Worm (Caenorhabditis elegans) whole organism, midembryonic: Measurements from ENCODE around the gene comt-1.

Experiments used
- T22C8.4 ChIP-seq: fragments of 200-800 bp; sonication (Bioruptor generic); IDR thresholded peaks from 2 replicates; pipeline ENCODE4 v1.3.6; 2022; ENCODE audit warnings: missing genetic modification characterization, missing compliant biosample characterization
- cog-1 ChIP-seq: sonication (generic microtip); optimal IDR thresholded peaks from 2 replicates; lab custom pipeline; 2016; ENCODE audit warnings: missing genetic modification characterization, missing compliant biosample characterization
- flt-1 ChIP-seq: fragments of 200-800 bp; sonication (Bioruptor generic); IDR thresholded peaks from 2 replicates; pipeline ENCODE4 v1.3.6; 2022; ENCODE audit warnings: missing genetic modification characterization, missing compliant biosample characterization
- klf-2 ChIP-seq: fragments of 200-800 bp; sonication (Bioruptor generic); conservative IDR thresholded peaks from 2 replicates; pipeline ENCODE4 v1.3.6; 2022; ENCODE audit warnings: missing genetic modification reagents, missing genetic modification characterization, missing compliant biosample characterization
- med-1 ChIP-seq: sonication (generic microtip); optimal IDR thresholded peaks from 2 replicates; lab custom pipeline; 2017; ENCODE audit warnings: missing genetic modification characterization, mild to moderate bottlenecking, missing compliant biosample characterization, antibody characterized with exemption, missing genetic modification reagents; ENCODE audit not compliant: insufficient read depth
- ref-1 ChIP-seq: fragments of 200-800 bp; sonication (Bioruptor generic); conservative IDR thresholded peaks from 2 replicates; pipeline ENCODE4 v1.3.6; 2022; ENCODE audit warnings: missing genetic modification reagents, missing genetic modification characterization, missing compliant biosample characterization
- tab-1 ChIP-seq: fragments of 200-800 bp; sonication (Bioruptor generic); IDR thresholded peaks from 2 replicates; pipeline ENCODE4 v1.3.6; 2022; ENCODE audit warnings: missing genetic modification characterization, missing compliant biosample characterization
- ztf-23 ChIP-seq: fragments of 200-800 bp; sonication (Bioruptor generic); IDR thresholded peaks from 2 replicates; pipeline ENCODE4 v1.3.6; 2022; ENCODE audit warnings: missing genetic modification reagents, missing genetic modification characterization, missing compliant biosample characterization
- ztf-29 ChIP-seq: fragments of 200-800 bp; sonication (Bioruptor generic); IDR thresholded peaks from 2 replicates; pipeline ENCODE4 v1.3.6; 2022; ENCODE audit warnings: missing genetic modification reagents, missing genetic modification characterization, missing compliant biosample characterization

Gene comt-1

DNA sequence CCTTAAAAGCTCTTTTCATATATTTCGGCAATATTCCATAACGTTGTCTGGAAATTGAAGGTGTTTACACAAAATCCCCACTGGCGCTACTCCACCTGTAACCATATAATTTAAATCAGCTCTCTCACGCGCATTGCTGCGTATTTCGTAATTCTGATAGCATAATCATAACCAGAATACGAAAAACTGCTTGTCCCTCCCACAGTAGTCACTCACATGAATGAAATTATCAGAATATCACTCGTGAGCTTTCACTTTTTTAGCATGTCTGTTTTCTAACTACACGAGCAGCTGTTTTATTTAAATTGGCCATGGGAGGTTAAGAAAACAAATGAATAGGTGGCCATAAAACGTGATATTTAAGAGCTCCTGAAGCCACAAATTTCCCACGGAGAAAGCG, 42.5 kb downstream of the comt-1 start:
- no peak for TF ChIP-seq ref-1
- no peak for TF ChIP-seq T22C8.4 (GFP tag; lab: Robert Waterston, UW)
- no peak for TF ChIP-seq klf-2
- TF ChIP-seq med-1 (GFP tag; lab: Kevin White, UChicago) = no peak
- TF ChIP-seq cog-1 (tag; lab: Kevin White, UChicago) = no peak

DNA sequence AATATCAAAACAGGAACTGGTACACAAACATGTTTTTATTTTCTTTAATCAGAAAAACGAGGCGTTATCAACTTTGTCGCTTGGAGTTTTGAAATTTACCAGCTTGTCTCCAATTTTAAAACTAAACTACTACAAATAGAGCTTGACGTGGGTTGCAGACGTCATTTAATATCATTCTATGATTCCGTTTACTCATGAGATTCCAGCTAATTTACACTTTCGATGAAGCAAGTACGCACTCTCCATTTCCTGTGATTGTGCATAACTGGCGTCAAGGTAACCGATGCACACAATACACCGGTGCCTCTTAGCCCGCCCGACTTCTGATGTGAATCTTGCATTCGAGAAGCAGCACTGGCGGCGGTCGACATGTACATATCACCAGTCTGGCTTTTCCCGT, 43.4 kb downstream of the comt-1 start:
- TF ChIP-seq ztf-23 (GFP tag; lab: Robert Waterston, UW) (no peak), klf-2 (no peak), tab-1 (GFP tag; lab: Robert Waterston, UW) (no peak), flt-1 (GFP tag; lab: Robert Waterston, UW) (no peak), cog-1 (tag; lab: Kevin White, UChicago) (no peak), med-1 (GFP tag; lab: Kevin White, UChicago) (no peak), T22C8.4 (GFP tag; lab: Robert Waterston, UW) (no peak), ref-1 (no peak), ztf-29 (GFP tag; lab: Robert Waterston, UW) (no peak)

DNA sequence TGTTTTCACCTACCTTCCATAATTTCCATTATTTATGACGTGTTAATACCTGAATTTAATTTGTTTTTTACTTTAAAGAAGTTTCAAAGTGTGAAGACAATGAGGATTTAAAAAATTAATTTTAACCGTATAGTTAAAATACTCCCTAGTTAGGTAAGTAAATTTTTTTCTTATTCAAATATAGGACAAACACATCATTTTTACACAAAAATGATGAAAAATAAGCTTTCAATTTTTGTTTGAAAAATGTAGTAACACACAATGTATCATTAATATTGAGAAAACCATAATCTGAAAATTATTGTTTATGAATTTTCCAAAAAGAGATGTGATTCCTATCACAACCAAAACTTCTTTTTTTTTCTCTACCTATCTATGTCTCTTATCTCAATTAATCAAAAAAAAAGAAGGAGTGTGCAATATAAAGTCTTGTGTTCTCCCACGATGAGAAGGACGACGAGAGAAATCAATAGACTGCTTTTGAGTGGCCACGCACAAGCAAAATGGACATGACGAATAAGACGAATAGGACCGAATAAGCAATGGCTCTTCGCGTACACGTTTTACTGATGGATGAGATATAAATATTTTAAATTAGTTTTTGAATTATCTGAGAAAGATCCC, 48.1 kb downstream of the comt-1 start, which contains the start of gene C14A11.6:
C14A11.6 (minus strand) TSS at position 51 of the 624 bp plus-strand sequence.
- TF ChIP-seq tab-1 (GFP tag; lab: Robert Waterston, UW) (no peak), klf-2 (no peak), ztf-23 (GFP tag; lab: Robert Waterston, UW) (no peak), ztf-29 (GFP tag; lab: Robert Waterston, UW) (no peak), flt-1 (GFP tag; lab: Robert Waterston, UW) (no peak), T22C8.4 (GFP tag; lab: Robert Waterston, UW) (no peak), ref-1 (no peak), med-1 (GFP tag; lab: Kevin White, UChicago) (no peak), cog-1 (tag; lab: Kevin White, UChicago) (no peak)

- TF ChIP-seq flt-1 (GFP tag; lab: Robert Waterston, UW) (peak; percentile 66), ref-1 (no peak), cog-1 (tag; lab: Kevin White, UChicago) (peak; percentile 72), ztf-23 (GFP tag; lab: Robert Waterston, UW) (peak; percentile 80), tab-1 (GFP tag; lab: Robert Waterston, UW) (peak; percentile 74; the same call in 1 of the 2 replicates), med-1 (GFP tag; lab: Kevin White, UChicago) (peak; percentile 47), T22C8.4 (GFP tag; lab: Robert Waterston, UW) (0 out of 2 replicates have a peak, but pooled peaks have one; percentile 29), klf-2 (0 out of 2 replicates have a peak, but pooled peaks have one; percentile 13), ztf-29 (GFP tag; lab: Robert Waterston, UW) (0 out of 2 replicates have a peak, but pooled peaks have one; percentile 20)
These were observed 52.7 kb downstream of the comt-1 start, which contains the start of gene C14A11.9 for ce11 chrX:2809611-2810010. Gene C14A11.9 (minus strand): TSS chrX:2809637.
